Worm (Caenorhabditis elegans): ENCODE data around the gene flp-20.

- no peak for TF ChIP-seq tab-1 (GFP tag; IDR thresholded peaks at IDR 0.05)
- no peak for TF ChIP-seq ztf-29 (GFP tag; IDR thresholded peaks at IDR 0.05)
- no peak for TF ChIP-seq ztf-23 (GFP tag; IDR thresholded peaks at IDR 0.05)
Observed at ce11 chrX:9387041-9387440, 37.3 kb upstream of the flp-20 start, which contains the start of gene C23F12.4.
